Fruit fly (Drosophila melanogaster) whole organism, adult: Measurements from ENCODE around the gene CG7573.
A peak's percentile ranks its signal among the peaks of the same experiment; 100 is the strongest.

Experiments
- CG11617 ChIP-seq: fragments of 200-800 bp; sonication (Bioruptor generic); optimal IDR thresholded peaks from 2 replicates; lab custom pipeline; 2017; ENCODE audit warnings: mild to moderate bottlenecking, missing biosample characterization, missing genetic modification reagents, missing genetic modification characterization
- CG12768 ChIP-seq: fragments of 200-800 bp; sonication (Bioruptor generic); optimal IDR thresholded peaks from 2 replicates; lab custom pipeline; 2017; ENCODE audit warnings: missing biosample characterization, missing genetic modification characterization, mild to moderate bottlenecking, moderate library complexity, missing genetic modification reagents
- CG14711 ChIP-seq: fragments of 200-800 bp; sonication (Bioruptor generic); optimal IDR thresholded peaks from 2 replicates; lab custom pipeline; 2018; ENCODE audit warnings: missing biosample characterization, mild to moderate bottlenecking, missing genetic modification characterization, moderate library complexity
- CG1620 ChIP-seq: fragments of 200-800 bp; sonication (Bioruptor generic); optimal IDR thresholded peaks from 2 replicates; lab custom pipeline; 2016; ENCODE audit warnings: missing biosample characterization, missing genetic modification characterization
- CG33017 ChIP-seq: fragments of 200-800 bp; sonication (Bioruptor generic); optimal IDR thresholded peaks from 2 replicates; lab custom pipeline; 2018; ENCODE audit warnings: missing biosample characterization, mild to moderate bottlenecking, missing genetic modification characterization, moderate library complexity
- CG5204 ChIP-seq: fragments of 200-800 bp; sonication (Bioruptor generic); optimal IDR thresholded peaks from 2 replicates; lab custom pipeline; 2016; ENCODE audit warnings: missing biosample characterization, missing genetic modification characterization
- CG7045 ChIP-seq: fragments of 200-800 bp; sonication (Bioruptor generic); optimal IDR thresholded peaks from 2 replicates; lab custom pipeline; 2017; ENCODE audit warnings: missing biosample characterization, mild to moderate bottlenecking, missing genetic modification characterization
- CG7101 ChIP-seq: fragments of 200-800 bp; sonication (Bioruptor generic); optimal IDR thresholded peaks from 2 replicates; lab custom pipeline; 2018; ENCODE audit warnings: missing biosample characterization, mild to moderate bottlenecking, missing genetic modification characterization, moderate library complexity
- Clk ChIP-seq: fragments of 200-800 bp; sonication (Bioruptor generic); optimal IDR thresholded peaks from 2 replicates; lab custom pipeline; 2017; ENCODE audit warnings: missing biosample characterization, missing genetic modification characterization
- Crg-1 ChIP-seq: fragments of 200-800 bp; sonication (Bioruptor generic); optimal IDR thresholded peaks from 2 replicates; lab custom pipeline; 2016; ENCODE audit warnings: missing biosample characterization, missing genetic modification characterization
- Hr96 ChIP-seq: fragments of 200-800 bp; sonication (Bioruptor generic); optimal IDR thresholded peaks from 2 replicates; lab custom pipeline; 2016; ENCODE audit warnings: missing biosample characterization, missing genetic modification characterization
- Mnt ChIP-seq: fragments of 200-800 bp; sonication (Bioruptor generic); optimal IDR thresholded peaks from 2 replicates; lab custom pipeline; 2016; ENCODE audit warnings: missing biosample characterization, mild to moderate bottlenecking, missing genetic modification characterization
- bab1 ChIP-seq: fragments of 200-800 bp; sonication (Bioruptor generic); optimal IDR thresholded peaks from 3 replicates; lab custom pipeline; 2019; ENCODE audit warnings: missing biosample characterization, mild to moderate bottlenecking, missing genetic modification characterization, moderate library complexity
- cic ChIP-seq: fragments of 200-800 bp; sonication (Bioruptor generic); optimal IDR thresholded peaks from 2 replicates; lab custom pipeline; 2017; ENCODE audit warnings: missing biosample characterization, mild to moderate bottlenecking, missing genetic modification characterization, moderate library complexity
- cnc ChIP-seq, 2 experiments: fragments of >200 bp; optimal IDR thresholded peaks; 2 replicates each; lab custom pipeline; 2017
- kay ChIP-seq: fragments of 200-800 bp; sonication (Bioruptor generic); peaks from one replicate; lab custom pipeline; 2016; ENCODE audit warnings: missing biosample characterization, missing genetic modification characterization, borderline replicate concordance
- ovo ChIP-seq: fragments of 200-800 bp; sonication (Bioruptor generic); optimal IDR thresholded peaks from 2 replicates; lab custom pipeline; 2016; ENCODE audit warnings: missing biosample characterization, missing genetic modification characterization
- pad ChIP-seq: fragments of 200-800 bp; sonication (Bioruptor generic); optimal IDR thresholded peaks from 3 replicates; lab custom pipeline; 2017; ENCODE audit warnings: missing biosample characterization, missing genetic modification characterization, mild to moderate bottlenecking, moderate library complexity, missing genetic modification reagents
- tj ChIP-seq: fragments of 200-800 bp; sonication (Bioruptor generic); optimal IDR thresholded peaks from 3 replicates; lab custom pipeline; 2017; ENCODE audit warnings: missing biosample characterization, mild to moderate bottlenecking, missing genetic modification characterization, moderate library complexity
- toe ChIP-seq: fragments of 200-800 bp; sonication (Bioruptor generic); optimal IDR thresholded peaks from 2 replicates; lab custom pipeline; 2016; ENCODE audit warnings: missing biosample characterization, missing genetic modification characterization

Gene CG7573

dm6 chr3L:11290796-11291195 lies 20.8 kb upstream of the CG7573 start:
- TF ChIP-seq kay (GFP tag; lab: Kevin White, UChicago) = peak; percentile 97
- TF ChIP-seq ovo (GFP tag; lab: Kevin White, UChicago) = no peak

- peak; percentile 28 for TF ChIP-seq tj
- TF ChIP-seq Clk (GFP tag; lab: Kevin White, UChicago) = no peak
- no peak for TF ChIP-seq CG7045
- TF ChIP-seq bab1 (GFP tag; lab: Kevin White, UChicago) = no peak
- TF ChIP-seq cic (GFP tag; lab: Kevin White, UChicago) = peak; percentile 23
- TF ChIP-seq pad (GFP tag; lab: Kevin White, UChicago) = no peak
- TF ChIP-seq Mnt = no peak
- no peak for TF ChIP-seq CG1620 (GFP tag; lab: Kevin White, UChicago)
- peak; percentile 95 for TF ChIP-seq kay (GFP tag; lab: Kevin White, UChicago)
- TF ChIP-seq Crg-1 (GFP tag; lab: Kevin White, UChicago) = no peak
- TF ChIP-seq toe (GFP tag; lab: Kevin White, UChicago) = peak; percentile 17
- TF ChIP-seq CG11617 = peak; percentile 20
- peak; percentile 15 for TF ChIP-seq CG14711 (tag; lab: Kevin White, UChicago)
- TF ChIP-seq CG7101 (tag; lab: Kevin White, UChicago) = no peak
- TF ChIP-seq ovo (GFP tag; lab: Kevin White, UChicago) = no peak
- no peak for TF ChIP-seq Hr96 (GFP tag; lab: Kevin White, UChicago)
- TF ChIP-seq CG33017 (tag; lab: Kevin White, UChicago) = no peak
- peak; percentile 31 for TF ChIP-seq CG12768 (GFP tag; lab: Kevin White, UChicago)
- no peak for TF ChIP-seq cnc (optimal IDR thresholded peaks at IDR 0.05; lab: Kevin White, UChicago)
- no peak for TF ChIP-seq CG5204
Observed at dm6 chr3L:11291298-11292167, 20.0 kb upstream of the CG7573 start.

dm6 chr3L:11292180-11292727 lies 19.3 kb upstream of the CG7573 start:
- TF ChIP-seq Mnt = peak; percentile 28
- TF ChIP-seq CG12768 (GFP tag; lab: Kevin White, UChicago) = no peak
- TF ChIP-seq Clk (GFP tag; lab: Kevin White, UChicago) = peak; percentile 29
- no peak for TF ChIP-seq CG7101 (tag; lab: Kevin White, UChicago)
- TF ChIP-seq cic (GFP tag; lab: Kevin White, UChicago) = peak; percentile 73
- peak; percentile 36 for TF ChIP-seq ovo (GFP tag; lab: Kevin White, UChicago)
- no peak for TF ChIP-seq toe (GFP tag; lab: Kevin White, UChicago)
- TF ChIP-seq Crg-1 (GFP tag; lab: Kevin White, UChicago) = no peak
- no peak for TF ChIP-seq CG11617
- no peak for TF ChIP-seq CG7045
- peak in 1 of 2 experiments; percentile 58 for TF ChIP-seq cnc (optimal IDR thresholded peaks at IDR 0.05; lab: Kevin White, UChicago)
- TF ChIP-seq kay (GFP tag; lab: Kevin White, UChicago) = no peak
- no peak for TF ChIP-seq CG14711 (tag; lab: Kevin White, UChicago)
- no peak for TF ChIP-seq CG33017 (tag; lab: Kevin White, UChicago)
- peak; percentile 35 for TF ChIP-seq CG5204
- no peak for TF ChIP-seq Hr96 (GFP tag; lab: Kevin White, UChicago)
- no peak for TF ChIP-seq CG1620 (GFP tag; lab: Kevin White, UChicago)
- no peak for TF ChIP-seq pad (GFP tag; lab: Kevin White, UChicago)
- TF ChIP-seq bab1 (GFP tag; lab: Kevin White, UChicago) = peak; percentile 51
- TF ChIP-seq tj = peak; percentile 58

- TF ChIP-seq Crg-1 (GFP tag; lab: Kevin White, UChicago) (no peak), cnc (optimal IDR thresholded peaks at IDR 0.05; lab: Kevin White, UChicago) (no peak), CG14711 (tag; lab: Kevin White, UChicago) (no peak), ovo (GFP tag; lab: Kevin White, UChicago) (peak; percentile 23), bab1 (GFP tag; lab: Kevin White, UChicago) (no peak), CG12768 (GFP tag; lab: Kevin White, UChicago) (peak; percentile 26), CG7045 (no peak), cic (GFP tag; lab: Kevin White, UChicago) (peak; percentile 7), CG1620 (GFP tag; lab: Kevin White, UChicago) (no peak), Mnt (peak; percentile 26), kay (GFP tag; lab: Kevin White, UChicago) (no peak)
Observed at dm6 chr3L:11293378-11293777, 18.2 kb upstream of the CG7573 start.

- peak; percentile 56 for TF ChIP-seq CG12768 (GFP tag; lab: Kevin White, UChicago)
- no peak for TF ChIP-seq pad (GFP tag; lab: Kevin White, UChicago)
- no peak for TF ChIP-seq Crg-1 (GFP tag; lab: Kevin White, UChicago)
- TF ChIP-seq kay (GFP tag; lab: Kevin White, UChicago) = no peak
- peak; percentile 39 for TF ChIP-seq cic (GFP tag; lab: Kevin White, UChicago)
- peak; percentile 29 for TF ChIP-seq tj
Observed at dm6 chr3L:11294496-11295163, 16.9 kb upstream of the CG7573 start.
